Worm (Caenorhabditis elegans): ENCODE data around the gene acs-14.

The acs-14 gene

DNA sequence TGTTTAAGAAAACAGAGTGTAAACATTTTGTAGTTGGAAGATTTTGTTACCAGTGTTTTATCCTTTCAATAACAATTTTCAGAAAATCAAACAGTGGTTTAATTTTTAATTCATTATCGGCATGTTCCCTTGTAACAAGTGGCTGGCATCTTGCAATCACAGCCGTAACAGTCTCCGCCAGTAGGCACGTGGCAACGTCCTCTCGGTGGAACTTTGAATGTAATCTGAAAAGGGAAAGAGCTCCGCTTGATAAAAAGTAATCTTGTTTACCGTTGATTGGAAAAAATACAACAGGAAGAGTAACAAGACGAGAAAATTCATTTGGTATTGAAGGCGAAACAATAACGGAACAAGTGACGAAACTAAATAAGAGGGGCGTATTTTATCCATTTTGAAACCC lies 18.5 kb upstream of the acs-14 start, which contains the start of gene K06A4.10:
Gene K06A4.10, minus strand, starts transcription at position 390 of the 400 bp plus-strand sequence.
- TF ChIP-seq unc-120 (tag; optimal IDR thresholded peaks at IDR 0.05; ENCODE audit: poor library complexity, severe bottlenecking) (no peak), M03D4.4 (tag; optimal IDR thresholded peaks at IDR 0.05) (no peak), ztf-11 (tag; optimal IDR thresholded peaks at IDR 0.05) (no peak), nhr-12 (tag; optimal IDR thresholded peaks at IDR 0.05) (no peak), ceh-43 (GFP tag; optimal IDR thresholded peaks at IDR 0.05) (no peak), nhr-76 (tag; optimal IDR thresholded peaks at IDR 0.05) (no peak), zip-8 (tag; optimal IDR thresholded peaks at IDR 0.05) (no peak), snpc-4 (tag; optimal IDR thresholded peaks at IDR 0.05) (no peak), sptf-1 (tag; optimal IDR thresholded peaks at IDR 0.05) (no peak), mep-1 (tag; optimal IDR thresholded peaks at IDR 0.05) (no peak), cnd-1 (tag; optimal IDR thresholded peaks at IDR 0.05) (no peak), lsy-2 (tag; optimal IDR thresholded peaks at IDR 0.05) (no peak), ceh-83 (GFP tag; optimal IDR thresholded peaks at IDR 0.05) (no peak), ham-2 (GFP tag; optimal IDR thresholded peaks at IDR 0.05) (no peak), nhr-28 (tag; optimal IDR thresholded peaks at IDR 0.05) (no peak), flh-1 (GFP tag; optimal IDR thresholded peaks at IDR 0.05) (no peak), unc-62 (GFP tag; optimal IDR thresholded peaks at IDR 0.05) (no peak), lin-13 (tag; optimal IDR thresholded peaks at IDR 0.05) (no peak)

DNA sequence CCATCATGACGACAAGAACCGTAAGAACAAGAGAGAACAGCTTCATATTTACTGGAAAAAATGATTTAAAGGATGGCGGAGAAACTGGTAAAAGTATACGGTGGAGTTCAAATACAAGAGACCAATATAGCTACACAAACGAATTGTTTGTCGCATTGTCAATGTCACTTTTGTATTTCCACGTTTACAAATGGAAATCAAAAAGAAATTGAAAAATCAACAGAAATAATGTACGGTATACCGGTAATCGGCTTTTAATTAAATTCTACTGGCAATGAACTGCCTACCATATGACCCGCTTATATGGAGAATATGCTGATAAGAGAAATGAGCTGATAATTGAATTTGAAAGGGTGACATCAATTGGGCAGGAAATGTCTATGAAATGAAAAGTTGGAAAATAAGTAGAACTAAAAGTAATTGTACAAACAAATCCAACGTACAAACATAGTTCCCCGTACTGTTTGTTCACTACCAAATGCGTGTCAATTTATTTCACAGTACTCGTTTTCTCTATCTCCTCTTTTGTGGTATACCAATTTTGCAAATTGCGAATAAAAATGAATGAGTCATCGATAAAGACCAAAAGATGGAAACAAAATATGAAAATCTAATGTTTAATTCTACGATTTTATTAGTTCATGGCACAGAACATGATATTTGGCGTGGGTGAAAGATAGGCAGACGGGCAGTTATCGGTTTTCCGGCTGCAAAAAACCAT lies 16.3 kb upstream of the acs-14 start, which contains the start of gene K06A4.7:
Gene K06A4.7, minus strand, starts transcription at position 51 of the 721 bp plus-strand sequence.
- TF ChIP-seq sem-2 (GFP tag; optimal IDR thresholded peaks at IDR 0.05) = no peak
- no peak for TF ChIP-seq pha-4 (tag; optimal IDR thresholded peaks at IDR 0.05)
- no peak for TF ChIP-seq nhr-12 (tag; optimal IDR thresholded peaks at IDR 0.05)
- no peak for TF ChIP-seq ces-1 (GFP tag; optimal IDR thresholded peaks at IDR 0.05)
- TF ChIP-seq bed-3 (GFP tag; optimal IDR thresholded peaks at IDR 0.05) = no peak
- no peak for TF ChIP-seq unc-39 (tag; optimal IDR thresholded peaks at IDR 0.05)
- TF ChIP-seq mab-5 (tag; optimal IDR thresholded peaks at IDR 0.05) = no peak
- no peak for TF ChIP-seq ham-2 (GFP tag; optimal IDR thresholded peaks at IDR 0.05)
- no peak for TF ChIP-seq elt-1 (tag; optimal IDR thresholded peaks at IDR 0.05; ENCODE audit: borderline replicate concordance, insufficient read depth)
- no peak for TF ChIP-seq lin-13 (tag; optimal IDR thresholded peaks at IDR 0.05)
- no peak for TF ChIP-seq sptf-1 (tag; optimal IDR thresholded peaks at IDR 0.05)
- no peak for TF ChIP-seq ceh-43 (GFP tag; optimal IDR thresholded peaks at IDR 0.05)
- no peak for TF ChIP-seq tbx-8 (GFP tag; optimal IDR thresholded peaks at IDR 0.05)
- no peak for TF ChIP-seq blmp-1 (tag; optimal IDR thresholded peaks at IDR 0.05)
- TF ChIP-seq mep-1 (tag; optimal IDR thresholded peaks at IDR 0.05) = no peak

DNA sequence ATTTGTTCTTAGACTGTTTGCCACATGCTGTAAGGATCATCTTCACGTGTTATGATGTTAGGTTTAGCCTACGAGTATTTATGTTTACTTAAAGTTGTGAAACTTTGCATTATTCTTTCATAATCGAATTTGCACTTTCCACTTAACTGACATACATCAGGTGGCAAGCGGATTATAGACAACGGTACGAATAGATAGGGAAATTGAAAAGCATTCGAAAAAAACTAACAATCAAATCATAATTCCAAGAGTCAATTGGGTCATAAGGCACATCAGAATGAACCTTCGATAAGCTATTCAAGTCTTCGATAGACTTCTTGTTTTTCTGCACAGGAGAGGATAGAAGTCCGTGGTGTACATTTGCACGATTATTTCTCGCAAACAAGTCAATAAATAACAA lies 15.5 kb upstream of the acs-14 start:
- TF ChIP-seq ztf-11 (tag; optimal IDR thresholded peaks at IDR 0.05) = no peak
- TF ChIP-seq lin-32 (GFP tag; optimal IDR thresholded peaks at IDR 0.05) = no peak
- no peak for TF ChIP-seq ceh-83 (GFP tag; optimal IDR thresholded peaks at IDR 0.05)
- no peak for TF ChIP-seq mab-5 (tag; optimal IDR thresholded peaks at IDR 0.05)
- no peak for TF ChIP-seq flh-1 (GFP tag; optimal IDR thresholded peaks at IDR 0.05)
- no peak for TF ChIP-seq M03D4.4 (tag; optimal IDR thresholded peaks at IDR 0.05)

DNA sequence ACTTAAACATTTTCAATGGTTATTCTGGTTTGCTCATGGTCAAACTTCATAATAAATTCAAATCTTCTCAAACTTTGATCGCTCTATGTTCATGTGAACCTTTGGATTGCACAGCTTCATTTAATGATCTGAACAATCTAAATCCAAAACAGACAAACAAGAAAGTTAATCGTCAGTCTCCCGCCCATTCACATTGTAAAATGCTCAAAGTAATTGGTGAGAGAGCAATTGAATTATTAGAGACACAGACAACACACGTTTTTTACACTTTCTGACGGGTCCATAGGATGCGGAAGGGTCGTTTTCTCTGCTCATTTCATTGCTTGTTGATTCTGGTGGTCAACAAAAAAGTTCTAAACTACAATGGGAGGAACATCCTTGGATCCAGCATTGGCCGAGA lies 11.2 kb upstream of the acs-14 start, which contains the start of gene gsnl-1:
Gene gsnl-1, plus strand, starts transcription at position 301 of the 400 bp plus-strand sequence.
- no peak for TF ChIP-seq ces-1 (GFP tag; optimal IDR thresholded peaks at IDR 0.05)
- no peak for TF ChIP-seq pha-4 (tag; optimal IDR thresholded peaks at IDR 0.05)
- no peak for TF ChIP-seq blmp-1 (tag; optimal IDR thresholded peaks at IDR 0.05)
- no peak for TF ChIP-seq ceh-43 (GFP tag; optimal IDR thresholded peaks at IDR 0.05)
- TF ChIP-seq lsy-2 (tag; optimal IDR thresholded peaks at IDR 0.05) = no peak
- no peak for TF ChIP-seq mls-2 (tag; optimal IDR thresholded peaks at IDR 0.05)

DNA sequence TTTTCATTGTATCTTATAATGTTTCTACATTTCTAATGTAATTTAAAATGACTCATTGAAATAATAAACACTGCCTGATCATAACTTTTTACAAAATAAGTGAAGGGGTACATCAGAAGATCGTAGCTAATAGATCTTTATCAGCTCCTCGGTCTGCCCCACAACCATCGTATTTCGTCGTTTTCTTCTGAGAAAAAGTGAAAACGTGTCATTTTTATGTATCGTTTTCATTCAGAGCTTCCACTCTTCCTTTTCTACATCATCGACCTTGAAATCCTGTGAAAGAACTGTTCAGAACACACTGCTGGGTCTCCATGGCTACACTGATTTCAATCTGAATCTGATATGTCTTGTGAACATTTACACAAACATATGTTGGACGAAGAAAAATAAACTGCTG lies 8.6 kb upstream of the acs-14 start:
- no peak for TF ChIP-seq elt-3 (tag; optimal IDR thresholded peaks at IDR 0.05)
- TF ChIP-seq hlh-1 (tag; optimal IDR thresholded peaks at IDR 0.05) = no peak
- TF ChIP-seq nhr-12 (tag; optimal IDR thresholded peaks at IDR 0.05) = no peak
- TF ChIP-seq drap-1 (GFP tag; optimal IDR thresholded peaks at IDR 0.05) = no peak
- no peak for TF ChIP-seq sptf-1 (tag; optimal IDR thresholded peaks at IDR 0.05)
- no peak for TF ChIP-seq unc-62 (GFP tag; optimal IDR thresholded peaks at IDR 0.05)
- no peak for TF ChIP-seq blmp-1 (tag; optimal IDR thresholded peaks at IDR 0.05)
- TF ChIP-seq unc-39 (tag; optimal IDR thresholded peaks at IDR 0.05) = no peak

Data from whole organism, mixed stage, embryonic.